Fruit fly (Drosophila melanogaster): ENCODE data around the gene TwdlO.

DNA sequence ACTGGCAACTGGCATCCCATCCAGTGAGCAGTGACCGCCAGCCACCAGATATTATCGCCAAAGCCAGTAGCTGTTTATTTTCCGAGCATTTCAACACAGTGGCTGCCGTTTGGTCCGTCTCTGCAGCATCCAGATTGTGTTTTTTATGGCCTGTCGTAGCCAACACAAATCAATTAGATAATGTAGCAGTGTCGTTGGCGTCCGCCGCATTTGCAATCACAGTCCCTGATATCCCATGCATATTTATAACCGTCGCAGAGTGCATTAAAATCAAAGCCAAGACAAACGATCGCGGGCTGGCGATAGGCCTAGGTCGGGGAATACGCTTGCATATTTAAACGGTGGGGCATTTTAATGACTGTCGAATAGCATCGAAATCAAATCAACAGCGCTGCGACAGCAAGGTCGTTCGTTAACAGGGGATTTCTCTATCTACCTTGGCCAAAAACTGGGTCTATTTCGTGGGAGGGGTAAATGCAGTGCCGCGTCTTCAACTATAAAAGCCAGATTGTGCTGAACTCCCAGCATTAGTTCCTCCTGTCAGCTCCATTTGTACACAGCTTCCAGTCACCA is 13.1 kb upstream of the TwdlO start, which contains the start of gene TwdlD:
- no peak for TF ChIP-seq CG31627 (GFP tag; optimal IDR thresholded peaks at IDR 0.05)
- TF ChIP-seq Met (GFP tag; optimal IDR thresholded peaks at IDR 0.05) = no peak
- TF ChIP-seq CG6854 (GFP tag; optimal IDR thresholded peaks at IDR 0.05) = no peak

All from whole organism, prepupa.